Worm (Caenorhabditis elegans) whole organism, L4/young adult: Measurements from ENCODE around the gene B0222.5.

Source experiments
- dao-5 ChIP-seq: sonication (generic microtip); optimal IDR thresholded peaks from 2 replicates; lab custom pipeline; 2016; ENCODE audit warnings: missing genotype, missing genetic modification characterization, moderate library complexity, missing compliant biosample characterization
- him-1 ChIP-seq: sonication (generic microtip); optimal IDR thresholded peaks from 2 replicates; lab custom pipeline; 2016; ENCODE audit warnings: missing genotype, missing genetic modification reagents, missing genetic modification characterization, missing compliant biosample characterization

DNA sequence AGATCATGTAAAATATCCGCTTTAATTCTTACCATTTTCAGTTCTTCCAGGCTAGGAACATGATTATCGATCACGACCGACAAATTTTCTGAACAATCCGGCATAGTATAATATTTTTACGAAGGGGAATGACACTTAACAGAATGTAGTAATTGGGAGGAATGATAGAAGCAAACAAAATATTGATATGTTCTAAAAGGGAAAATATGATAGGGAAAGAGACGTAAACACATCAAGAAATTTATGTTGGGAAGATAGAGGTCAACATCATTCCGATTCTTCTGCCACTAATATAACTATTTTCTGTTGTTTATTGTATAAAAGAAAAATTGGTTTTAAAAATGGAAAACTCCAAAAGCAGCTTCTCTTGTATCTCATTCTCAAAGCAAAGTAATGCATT lies 42.4 kb upstream of the B0222.5 start, which contains the start of gene C24B5.4:
- TF ChIP-seq him-1 (tag; lab: Kevin White, UChicago): no peak
- no peak for TF ChIP-seq dao-5 (tag; lab: Kevin White, UChicago)
